Fruit fly (Drosophila melanogaster): ENCODE data around the gene Gba1a.

The Gba1a gene

DNA sequence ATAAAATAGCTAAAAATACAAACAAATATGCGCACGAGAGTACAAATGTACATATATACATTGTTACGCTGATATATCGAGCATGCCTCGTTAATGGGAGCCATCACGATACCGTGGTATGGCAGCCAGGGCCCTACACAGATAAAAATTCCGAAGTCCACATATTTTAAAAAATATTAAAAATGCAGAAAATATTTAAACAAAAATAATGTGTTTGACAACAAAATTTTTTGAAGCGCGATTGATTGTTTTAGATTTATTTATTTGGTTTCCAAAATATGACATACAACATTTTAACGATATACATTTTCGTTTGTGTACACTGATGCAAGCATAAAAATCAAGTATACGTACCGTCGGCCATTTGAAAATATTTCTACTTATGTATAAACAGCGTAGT, 26.3 kb downstream of the Gba1a start (continued):
- peak; percentile 71 for TF ChIP-seq Dek (tag; optimal IDR thresholded peaks at IDR 0.05)
- peak; percentile 29 for TF ChIP-seq CG30431 (GFP tag; optimal IDR thresholded peaks at IDR 0.05)
- TF ChIP-seq Bteb2 (GFP tag; optimal IDR thresholded peaks at IDR 0.05) = peak; percentile 75
- TF ChIP-seq CG4820 (GFP tag; optimal IDR thresholded peaks at IDR 0.05) = peak; percentile 52
- TF ChIP-seq Bgb (GFP tag; IDR thresholded peaks at IDR 0.05; ENCODE audit: partially characterized antibody) = no peak
- peak; percentile 58; the same call in 2 of the 3 replicates for TF ChIP-seq CG11560 (tag; IDR thresholded peaks at IDR 0.05)
- peak; percentile 62 for TF ChIP-seq CG6683 (GFP tag; optimal IDR thresholded peaks at IDR 0.05)
- TF ChIP-seq Vsx1 (GFP tag; optimal IDR thresholded peaks at IDR 0.05) = peak; percentile 35
- TF ChIP-seq Hr78 (GFP tag; optimal IDR thresholded peaks at IDR 0.05) = no peak
- TF ChIP-seq kah (GFP tag; optimal IDR thresholded peaks at IDR 0.05) = no peak
- TF ChIP-seq amos (GFP tag; IDR thresholded peaks at IDR 0.05; ENCODE audit: partially characterized antibody) = no peak
- peak; percentile 47 for TF ChIP-seq ERR (GFP tag; optimal IDR thresholded peaks at IDR 0.05)
- peak; percentile 81 for TF ChIP-seq CG15514 (GFP tag; optimal IDR thresholded peaks at IDR 0.05)
- peak; percentile 47 for TF ChIP-seq pum (GFP tag; optimal IDR thresholded peaks at IDR 0.05)
- TF ChIP-seq CG7271 (tag; optimal IDR thresholded peaks at IDR 0.05) = no peak
- peak; percentile 82 for TF ChIP-seq ind (GFP tag; optimal IDR thresholded peaks at IDR 0.05)
- TF ChIP-seq CG31224 (GFP tag; IDR thresholded peaks at IDR 0.05) = peak; percentile 78
- TF ChIP-seq CG3407 (GFP tag; optimal IDR thresholded peaks at IDR 0.05) = no peak
- peak; percentile 13 for TF ChIP-seq CG3065 (GFP tag; optimal IDR thresholded peaks at IDR 0.05)
- TF ChIP-seq nau (GFP tag; optimal IDR thresholded peaks at IDR 0.05) = peak; percentile 60
- no peak; the same call in 1 of the 2 replicates for TF ChIP-seq CG1024 (GFP tag; IDR thresholded peaks at IDR 0.05)
- TF ChIP-seq insv (GFP tag; optimal IDR thresholded peaks at IDR 0.05) = no peak
- peak; percentile 71 for TF ChIP-seq Xbp1 (GFP tag; optimal IDR thresholded peaks at IDR 0.05)
- TF ChIP-seq Camta (GFP tag; optimal IDR thresholded peaks at IDR 0.05) = peak; percentile 57
- TF ChIP-seq toy (GFP tag; IDR thresholded peaks at IDR 0.05) = peak; percentile 59
- peak; percentile 74 for TF ChIP-seq GATAe (GFP tag; conservative IDR thresholded peaks at IDR 0.05)
- TF ChIP-seq sc (optimal IDR thresholded peaks at IDR 0.05) = no peak
- no peak for TF ChIP-seq sc (GFP tag; optimal IDR thresholded peaks at IDR 0.05)
- TF ChIP-seq Hr3 (GFP tag; optimal IDR thresholded peaks at IDR 0.05) = peak; percentile 66
- TF ChIP-seq esg (GFP tag; conservative IDR thresholded peaks at IDR 0.05) = peak; percentile 70
- TF ChIP-seq gsb (GFP tag; IDR thresholded peaks at IDR 0.05) = peak; percentile 75
- no peak for TF ChIP-seq Doc2 (GFP tag; IDR thresholded peaks at IDR 0.05)
- peak; percentile 48 for TF ChIP-seq Six4 (GFP tag; optimal IDR thresholded peaks at IDR 0.05)
- TF ChIP-seq CG12942 (GFP tag; optimal IDR thresholded peaks at IDR 0.05) = peak; percentile 44
- TF ChIP-seq Scr (GFP tag; IDR thresholded peaks at IDR 0.05; ENCODE audit: partially characterized antibody) = no peak
- TF ChIP-seq Spps (tag; optimal IDR thresholded peaks at IDR 0.05) = peak; percentile 23
- TF ChIP-seq Dip2 (GFP tag; IDR thresholded peaks at IDR 0.05) = no peak
- no peak for TF ChIP-seq pfk (GFP tag; optimal IDR thresholded peaks at IDR 0.05)
- TF ChIP-seq Atf6 (GFP tag; IDR thresholded peaks at IDR 0.05) = peak; percentile 91
- TF ChIP-seq CG12659 (GFP tag; optimal IDR thresholded peaks at IDR 0.05) = peak; percentile 86
- peak; percentile 15 to 69 for TF ChIP-seq bsh (GFP tag; optimal IDR thresholded peaks at IDR 0.05)
- no peak for TF ChIP-seq HLHmδ (GFP tag; optimal IDR thresholded peaks at IDR 0.05)
- TF ChIP-seq CG8765 (GFP tag; IDR thresholded peaks at IDR 0.05) = no peak; the same call in 1 of the 2 replicates
- TF ChIP-seq stc (GFP tag; IDR thresholded peaks at IDR 0.05) = peak; percentile 81
- peak; percentile 22 for TF ChIP-seq sima (GFP tag; optimal IDR thresholded peaks at IDR 0.05)
- TF ChIP-seq Dp (GFP tag; optimal IDR thresholded peaks at IDR 0.05) = no peak
- peak; percentile 82 for TF ChIP-seq bcd (GFP tag; optimal IDR thresholded peaks at IDR 0.05)
- no peak for TF ChIP-seq Dref (GFP tag; IDR thresholded peaks at IDR 0.05)
- peak; percentile 73; the same call in 1 of the 3 replicates for TF ChIP-seq zfh1 (GFP tag; IDR thresholded peaks at IDR 0.05)
- TF ChIP-seq CG4282 (GFP tag; optimal IDR thresholded peaks at IDR 0.05) = no peak
- peak; percentile 76 for TF ChIP-seq D19B (GFP tag; optimal IDR thresholded peaks at IDR 0.05)
